Fruit fly (Drosophila melanogaster): ENCODE results near the gene Ugalt.

The Ugalt gene

dm6 chrX:2713776-2714175 lies 10.1 kb upstream of the Ugalt start, which contains the start of the genes CG2685 and CG2694:
CG2685 (minus strand) TSS chrX:2713960.
CG2694 (plus strand) TSS chrX:2714079.
- TF ChIP-seq Sin3A (optimal IDR thresholded peaks at IDR 0.05): no peak
- no peak for TF ChIP-seq psq (optimal IDR thresholded peaks at IDR 0.05)
- no peak for TF ChIP-seq h (optimal IDR thresholded peaks at IDR 0.05)
- TF ChIP-seq ttk (optimal IDR thresholded peaks at IDR 0.05): no peak
- TF ChIP-seq Myc (optimal IDR thresholded peaks at IDR 0.05): no peak
- no peak for TF ChIP-seq insv (optimal IDR thresholded peaks at IDR 0.05)

DNA sequence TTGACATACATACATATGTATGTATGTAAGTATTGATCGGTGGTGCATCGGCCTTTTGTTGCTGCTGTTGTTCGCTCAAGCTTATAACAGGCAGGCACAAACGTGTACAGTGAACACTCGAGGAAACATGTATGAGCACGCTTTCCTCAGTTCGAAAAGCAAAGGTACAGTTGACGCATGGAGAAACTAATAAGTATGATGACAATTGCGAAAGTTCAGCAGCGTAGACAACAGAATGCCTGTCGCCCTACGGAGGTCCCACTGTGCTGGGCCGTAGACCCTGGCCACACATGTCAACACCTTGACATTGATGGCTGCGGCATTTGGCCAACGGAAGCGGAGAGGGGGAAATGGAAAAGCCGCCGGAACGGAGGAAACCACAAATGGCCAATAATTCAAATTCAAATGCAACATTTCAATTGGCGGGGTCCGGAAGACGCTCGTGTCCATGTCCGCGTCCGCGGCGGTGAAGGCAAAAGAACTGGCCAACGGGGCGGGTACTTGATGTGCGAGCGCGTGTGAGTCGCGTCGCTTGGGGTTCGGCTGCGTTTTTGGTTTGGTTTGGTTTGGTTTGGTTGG lies 4.6 kb upstream of the Ugalt start, which contains the start of gene CG2681:
Gene CG2681, plus strand, starts transcription at position 529 of the 579 bp plus-strand sequence.
- TF ChIP-seq Sin3A (optimal IDR thresholded peaks at IDR 0.05) (no peak), Myc (optimal IDR thresholded peaks at IDR 0.05) (no peak), ttk (optimal IDR thresholded peaks at IDR 0.05) (no peak), psq (optimal IDR thresholded peaks at IDR 0.05) (no peak), insv (optimal IDR thresholded peaks at IDR 0.05) (no peak), h (optimal IDR thresholded peaks at IDR 0.05) (no peak)

DNA sequence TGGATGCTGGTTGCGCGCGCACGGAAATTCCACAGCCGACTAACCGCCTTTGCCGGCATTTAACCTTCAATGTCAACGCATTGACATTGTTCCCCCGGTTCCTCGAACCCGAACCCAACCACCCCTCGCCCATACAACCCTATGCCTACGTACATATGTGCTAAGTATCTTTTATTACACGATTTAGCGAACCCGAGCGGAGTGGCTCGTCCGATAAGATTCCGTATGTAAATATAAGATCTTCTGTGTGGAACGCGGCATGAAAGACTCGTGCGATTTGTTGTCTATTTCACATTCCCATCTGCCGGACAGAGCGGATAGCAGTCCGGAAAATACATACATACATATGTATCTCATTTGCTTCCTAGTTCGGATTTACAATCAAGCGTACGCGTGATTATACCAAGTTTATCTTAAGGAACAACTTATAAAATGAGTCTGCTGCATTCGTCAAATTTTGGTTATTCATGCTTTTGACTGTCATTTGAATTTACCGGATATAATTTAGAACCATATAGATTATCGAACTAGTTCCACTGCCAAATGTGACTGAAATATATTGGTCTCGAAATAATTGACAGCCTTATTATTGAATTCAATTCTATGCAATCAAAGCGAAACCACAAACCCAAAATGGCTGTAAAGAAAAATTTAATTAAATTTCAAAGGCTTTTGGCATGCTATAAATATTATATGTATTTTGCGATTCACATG lies 3.9 kb upstream of the Ugalt start, which contains the start of gene CG2680:
Gene CG2680, minus strand, starts transcription at position 51 of the 714 bp plus-strand sequence.
- TF ChIP-seq insv (optimal IDR thresholded peaks at IDR 0.05) (no peak), Myc (optimal IDR thresholded peaks at IDR 0.05) (no peak), h (optimal IDR thresholded peaks at IDR 0.05) (no peak), Sin3A (optimal IDR thresholded peaks at IDR 0.05) (no peak), ttk (optimal IDR thresholded peaks at IDR 0.05) (no peak), psq (optimal IDR thresholded peaks at IDR 0.05) (no peak)

DNA sequence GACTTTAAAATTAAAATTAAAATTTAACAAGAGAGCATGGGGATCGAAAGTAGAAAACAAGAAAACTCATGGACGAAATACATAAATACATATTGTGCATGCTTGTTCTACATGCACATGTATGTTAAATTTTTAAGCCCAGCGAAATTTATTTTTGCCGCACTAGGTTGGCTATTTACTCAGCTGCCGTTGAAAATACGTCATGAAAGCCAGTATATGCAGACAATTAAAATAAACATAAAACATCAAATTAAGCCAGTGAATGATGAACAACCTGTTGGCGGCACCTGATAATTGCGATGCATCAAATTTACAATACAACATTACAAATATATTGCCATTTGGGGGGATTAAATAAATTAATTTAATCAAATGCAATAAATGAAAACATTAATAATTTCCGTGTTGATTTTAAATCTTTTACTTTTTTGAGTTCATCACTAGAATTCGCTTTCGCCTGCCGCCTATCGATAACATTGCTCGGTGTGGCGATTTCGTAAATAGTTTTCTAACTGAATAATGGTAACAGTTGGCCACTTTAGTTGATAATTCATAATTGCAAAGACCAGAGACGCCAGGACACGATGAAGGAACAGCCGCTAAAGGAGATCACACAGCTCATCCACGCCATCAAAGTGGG lies 602 bp upstream of the Ugalt start, which contains the start of gene eIF2Bbeta:
Gene eIF2Bbeta, plus strand, starts transcription at position 438 of the 640 bp plus-strand sequence.
- TF ChIP-seq ttk (optimal IDR thresholded peaks at IDR 0.05): no peak
- no peak for TF ChIP-seq Sin3A (optimal IDR thresholded peaks at IDR 0.05)
- TF ChIP-seq h (optimal IDR thresholded peaks at IDR 0.05): no peak
- TF ChIP-seq Myc (optimal IDR thresholded peaks at IDR 0.05): no peak
- no peak for TF ChIP-seq psq (optimal IDR thresholded peaks at IDR 0.05)
- no peak for TF ChIP-seq insv (optimal IDR thresholded peaks at IDR 0.05)

dm6 chrX:2698064-2698894 lies 5.4 kb downstream of the Ugalt start, which contains the start of the genes Spg7 and Lint-O:
Spg7 (minus strand) TSS chrX:2698211.
Lint-O (plus strand) TSS chrX:2698701.
- TF ChIP-seq Myc (optimal IDR thresholded peaks at IDR 0.05) (no peak), psq (optimal IDR thresholded peaks at IDR 0.05) (no peak), insv (optimal IDR thresholded peaks at IDR 0.05) (no peak), Sin3A (optimal IDR thresholded peaks at IDR 0.05) (no peak)

dm6 chrX:2693786-2694185 lies 9.9 kb downstream of the Ugalt start, which contains the start of gene dyw:
dyw (minus strand) TSS chrX:2693886.
- TF ChIP-seq Sin3A (optimal IDR thresholded peaks at IDR 0.05) (no peak), insv (optimal IDR thresholded peaks at IDR 0.05) (no peak), ttk (optimal IDR thresholded peaks at IDR 0.05) (no peak), Myc (optimal IDR thresholded peaks at IDR 0.05) (no peak), h (optimal IDR thresholded peaks at IDR 0.05) (no peak), psq (optimal IDR thresholded peaks at IDR 0.05) (no peak)

DNA sequence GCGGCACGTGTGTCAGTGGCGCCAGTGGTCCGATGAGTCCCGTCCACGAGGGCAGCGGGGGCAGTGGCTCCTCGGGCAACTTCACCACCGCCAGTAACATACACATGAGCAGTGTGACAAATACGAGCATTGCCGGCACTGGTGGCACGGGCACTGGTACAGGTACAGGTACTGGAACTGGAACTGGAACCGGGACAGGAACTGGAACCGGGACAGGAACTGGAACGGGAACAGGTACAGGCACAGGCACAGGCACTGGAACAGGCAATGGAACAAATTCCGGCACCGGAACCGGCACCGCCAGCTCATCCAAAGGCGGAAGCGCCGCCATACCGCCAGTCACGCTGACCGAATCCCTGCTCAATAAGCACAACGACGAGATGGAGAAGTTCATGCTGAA lies 13.3 kb downstream of the Ugalt start:
- TF ChIP-seq Sin3A (optimal IDR thresholded peaks at IDR 0.05): no peak
- no peak for TF ChIP-seq insv (optimal IDR thresholded peaks at IDR 0.05)
- TF ChIP-seq psq (optimal IDR thresholded peaks at IDR 0.05): no peak
- TF ChIP-seq ttk (optimal IDR thresholded peaks at IDR 0.05): no peak
- no peak for TF ChIP-seq Myc (optimal IDR thresholded peaks at IDR 0.05)
- no peak for TF ChIP-seq h (optimal IDR thresholded peaks at IDR 0.05)

dm6 chrX:2686930-2687329 lies 16.7 kb downstream of the Ugalt start:
- TF ChIP-seq h (optimal IDR thresholded peaks at IDR 0.05): no peak
- no peak for TF ChIP-seq insv (optimal IDR thresholded peaks at IDR 0.05)
- no peak for TF ChIP-seq Sin3A (optimal IDR thresholded peaks at IDR 0.05)
- no peak for TF ChIP-seq ttk (optimal IDR thresholded peaks at IDR 0.05)
- TF ChIP-seq psq (optimal IDR thresholded peaks at IDR 0.05): no peak
- TF ChIP-seq Myc (optimal IDR thresholded peaks at IDR 0.05): no peak

dm6 chrX:2685580-2685979 lies 18.1 kb downstream of the Ugalt start, which contains the start of gene per:
per (plus strand) TSS chrX:2685580.
- TF ChIP-seq Myc (optimal IDR thresholded peaks at IDR 0.05) (no peak), h (optimal IDR thresholded peaks at IDR 0.05) (no peak), Sin3A (optimal IDR thresholded peaks at IDR 0.05) (no peak), ttk (optimal IDR thresholded peaks at IDR 0.05) (no peak), insv (optimal IDR thresholded peaks at IDR 0.05) (no peak), psq (optimal IDR thresholded peaks at IDR 0.05) (no peak)

dm6 chrX:2685022-2685421 lies 18.6 kb downstream of the Ugalt start:
- TF ChIP-seq Sin3A (optimal IDR thresholded peaks at IDR 0.05): no peak
- TF ChIP-seq ttk (optimal IDR thresholded peaks at IDR 0.05): no peak
- TF ChIP-seq psq (optimal IDR thresholded peaks at IDR 0.05): no peak
- TF ChIP-seq insv (optimal IDR thresholded peaks at IDR 0.05): no peak
- TF ChIP-seq Myc (optimal IDR thresholded peaks at IDR 0.05): no peak
- no peak for TF ChIP-seq h (optimal IDR thresholded peaks at IDR 0.05)

dm6 chrX:2684442-2684841 lies 19.2 kb downstream of the Ugalt start:
- TF ChIP-seq Myc (optimal IDR thresholded peaks at IDR 0.05) (no peak), ttk (optimal IDR thresholded peaks at IDR 0.05) (no peak), h (optimal IDR thresholded peaks at IDR 0.05) (no peak), Sin3A (optimal IDR thresholded peaks at IDR 0.05) (no peak), insv (optimal IDR thresholded peaks at IDR 0.05) (no peak), psq (optimal IDR thresholded peaks at IDR 0.05) (no peak)

All from Kc167 (cell line).